Fruit fly (Drosophila melanogaster): Measurements from ENCODE around the gene CG15196.
A peak's percentile ranks its signal among the peaks of the same experiment; 100 is the strongest.

dm6 chrX:11452846-11453391 lies 43.2 kb downstream of the CG15196 start:
- TF ChIP-seq Pif1B (GFP tag; optimal IDR thresholded peaks at IDR 0.05) (peak; percentile 89), rn (GFP tag; IDR thresholded peaks at IDR 0.05) (peak; percentile 81), EcR (GFP tag; optimal IDR thresholded peaks at IDR 0.05) (peak; percentile 10), CG12605 (GFP tag; IDR thresholded peaks at IDR 0.05) (peak; percentile 84), Pif1A (GFP tag; optimal IDR thresholded peaks at IDR 0.05) (peak; percentile 93), CG9948 (tag; optimal IDR thresholded peaks at IDR 0.05) (peak; percentile 77)
